Worm (Caenorhabditis elegans): ENCODE results near the gene rnh-2.

Gene rnh-2

DNA sequence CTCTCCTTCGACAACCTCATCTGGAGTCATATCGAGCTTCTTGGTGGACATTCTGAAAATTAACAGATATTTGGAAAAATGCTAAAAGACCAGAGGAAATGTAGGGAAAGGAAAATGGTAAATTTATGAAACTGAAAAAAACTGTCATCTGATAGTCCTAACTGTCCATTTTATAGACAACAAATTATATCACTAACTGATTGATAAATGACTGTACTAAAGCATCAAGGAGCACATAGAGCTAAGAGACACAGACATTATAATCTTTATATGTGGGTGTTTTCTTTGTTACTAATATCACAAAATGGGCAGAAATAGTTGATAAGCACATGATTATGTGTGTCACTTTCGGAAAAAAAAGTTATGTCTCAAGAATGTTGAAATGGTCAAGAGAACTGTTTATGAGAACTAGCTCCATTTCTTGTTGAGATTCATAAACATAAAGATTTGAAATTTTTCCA is 49.9 kb downstream of the rnh-2 start, which contains the start of gene F54C9.3 (continued):
- TF ChIP-seq tbx-9 (tag; optimal IDR thresholded peaks at IDR 0.05; ENCODE audit: borderline replicate concordance) (no peak), unc-62 (GFP tag; optimal IDR thresholded peaks at IDR 0.05) (peak; percentile 66), lin-26 (GFP tag; IDR thresholded peaks at IDR 0.05) (no peak), dpff-1 (tag; optimal IDR thresholded peaks at IDR 0.05) (no peak), ZK185.1 (tag; optimal IDR thresholded peaks at IDR 0.05; ENCODE audit: poor library complexity, severe bottlenecking) (no peak), egl-44 (GFP tag; IDR thresholded peaks at IDR 0.05) (no peak), K11D2.4 (GFP tag; IDR thresholded peaks at IDR 0.05) (no peak), ets-4 (GFP tag; optimal IDR thresholded peaks at IDR 0.05) (peak; percentile 7), nfya-2 (GFP tag; IDR thresholded peaks at IDR 0.05) (no peak), Y53G8AR.9 (GFP tag; conservative IDR thresholded peaks at IDR 0.05) (no peak), ceh-40 (GFP tag; IDR thresholded peaks at IDR 0.05) (no peak), attf-6 (GFP tag; IDR thresholded peaks at IDR 0.05) (no peak), hmg-20 (GFP tag; IDR thresholded peaks at IDR 0.05) (no peak)
